Fruit fly (Drosophila melanogaster) whole organism, prepupa: ENCODE measurements around the gene CheB93a.

ENCODE experiments used
- CG16779 ChIP-seq: fragments of 200-800 bp; sonication (Bioruptor generic); optimal IDR thresholded peaks from 3 replicates; lab custom pipeline; 2017; ENCODE audit warnings: missing biosample characterization, mild to moderate bottlenecking, missing genetic modification characterization
- CG8119 ChIP-seq: fragments of 200-800 bp; sonication (Bioruptor generic); IDR thresholded peaks from 3 replicates; pipeline ENCODE4 v1.3.6; 2022; ENCODE audit warnings: missing biosample characterization, missing genetic modification characterization
- CG9139 ChIP-seq: fragments of 200-800 bp; sonication (Bioruptor generic); optimal IDR thresholded peaks from 3 replicates; lab custom pipeline; 2017; ENCODE audit warnings: missing biosample characterization, mild to moderate bottlenecking, missing genetic modification characterization
- Ets96B ChIP-seq: fragments of 200-800 bp; optimal IDR thresholded peaks from 2 replicates; lab custom pipeline; 2019; ENCODE audit warnings: missing biosample characterization, mild to moderate bottlenecking, missing genetic modification characterization, moderate library complexity
- Gug ChIP-seq: fragments of 200-800 bp; sonication (Bioruptor generic); IDR thresholded peaks from 2 replicates; pipeline ENCODE4 v1.3.6; 2022; ENCODE audit warnings: missing biosample characterization, missing genetic modification characterization
- Hr38 ChIP-seq: sonication (Bioruptor generic); optimal IDR thresholded peaks from 2 replicates; lab custom pipeline; 2016; ENCODE audit warnings: missing biosample characterization, missing genetic modification characterization
- Hr4 ChIP-seq: fragments of 200-800 bp; sonication (Bioruptor generic); optimal IDR thresholded peaks from 3 replicates; lab custom pipeline; 2016; ENCODE audit warnings: missing biosample characterization, missing genetic modification characterization
- Met ChIP-seq: fragments of 200-800 bp; sonication (Bioruptor generic); optimal IDR thresholded peaks from 3 replicates; lab custom pipeline; 2016; ENCODE audit warnings: missing biosample characterization, missing genetic modification characterization
- cyc ChIP-seq: fragments of 200-800 bp; sonication (Bioruptor generic); optimal IDR thresholded peaks from 3 replicates; lab custom pipeline; 2016; ENCODE audit warnings: missing biosample characterization, missing genetic modification characterization
- dsx ChIP-seq: fragments of 200-800 bp; optimal IDR thresholded peaks from 3 replicates; lab custom pipeline; 2019; ENCODE audit warnings: missing biosample characterization, mild to moderate bottlenecking, missing genetic modification characterization, moderate library complexity; ENCODE audit not compliant: poor library complexity, severe bottlenecking
- eg ChIP-seq: fragments of 200-800 bp; sonication (Bioruptor generic); IDR thresholded peaks from 3 replicates; pipeline ENCODE4 v1.3.6; 2022; ENCODE audit warnings: missing biosample characterization, missing genetic modification characterization
- fd85E ChIP-seq: fragments of 200-800 bp; sonication (Bioruptor generic); optimal IDR thresholded peaks from 3 replicates; lab custom pipeline; 2016; ENCODE audit warnings: missing biosample characterization, missing genetic modification characterization
- topi ChIP-seq: fragments of 200-800 bp; sonication (Bioruptor generic); optimal IDR thresholded peaks from 3 replicates; lab custom pipeline; 2016; ENCODE audit warnings: missing biosample characterization, missing genetic modification characterization

- TF ChIP-seq Gug (GFP tag; lab: Robert Waterston, UW) = no peak
- peak; percentile 2 for TF ChIP-seq dsx
- TF ChIP-seq CG16779 = no peak
- no peak for TF ChIP-seq CG9139 (GFP tag; lab: Kevin White, UChicago)
- no peak for TF ChIP-seq fd85E (GFP tag; lab: Kevin White, UChicago)
- no peak for TF ChIP-seq topi (GFP tag; lab: Kevin White, UChicago)
- no peak for TF ChIP-seq Ets96B (tag; lab: Kevin White, UChicago)
- no peak for TF ChIP-seq cyc (GFP tag; lab: Kevin White, UChicago)
- TF ChIP-seq Hr4 (GFP tag; lab: Kevin White, UChicago) = no peak
- TF ChIP-seq eg (GFP tag; lab: Robert Waterston, UW) = no peak
- TF ChIP-seq Hr38 (GFP tag; lab: Kevin White, UChicago) = no peak
- no peak for TF ChIP-seq Met (GFP tag; lab: Kevin White, UChicago)
- no peak for TF ChIP-seq CG8119
Observed at dm6 chr3R:21433879-21434559, 26.8 kb downstream of the CheB93a start, which contains the start of gene lbl.
